Fruit fly (Drosophila melanogaster): ENCODE measurements around the gene CG14963.

The CG14963 gene

DNA sequence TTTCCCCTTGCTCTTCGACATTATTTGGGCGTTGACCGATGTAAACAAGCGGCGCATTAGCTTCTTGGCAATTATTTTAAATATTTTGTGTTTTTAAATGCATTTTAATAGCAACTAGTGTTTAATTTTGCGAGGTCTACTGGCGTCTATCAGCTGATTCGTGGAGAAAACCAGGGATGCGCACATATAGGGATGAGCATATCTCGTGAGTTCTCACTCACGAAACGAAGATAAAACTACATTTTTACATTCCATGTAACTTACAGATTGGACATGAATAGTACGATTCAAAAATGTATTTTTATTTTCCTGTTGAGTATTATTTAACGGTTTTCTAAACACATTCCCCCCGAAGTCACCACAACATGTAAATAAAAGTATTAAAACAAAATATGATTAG lies 25.1 kb upstream of the CG14963 start, which contains the start of gene CG14966 (continued):
- peak; percentile 2 for TF ChIP-seq CG7987 (GFP tag; optimal IDR thresholded peaks at IDR 0.05)
- peak; percentile 96 for TF ChIP-seq bbx (GFP tag; IDR thresholded peaks at IDR 0.05; ENCODE audit: partially characterized antibody)
- TF ChIP-seq Optix (GFP tag; IDR thresholded peaks at IDR 0.05): no peak
- peak; percentile 15 for TF ChIP-seq kah (GFP tag; optimal IDR thresholded peaks at IDR 0.05)
- TF ChIP-seq Bgb (GFP tag; IDR thresholded peaks at IDR 0.05; ENCODE audit: partially characterized antibody): peak; percentile 96
- peak; percentile 72 for TF ChIP-seq CTCF (GFP tag; optimal IDR thresholded peaks at IDR 0.05)
- TF ChIP-seq Myb (GFP tag; optimal IDR thresholded peaks at IDR 0.05): peak; percentile 95
- no peak for TF ChIP-seq gcm (GFP tag; optimal IDR thresholded peaks at IDR 0.05)
- no peak for TF ChIP-seq GATAe (GFP tag; conservative IDR thresholded peaks at IDR 0.05)
- no peak for TF ChIP-seq prd (optimal IDR thresholded peaks at IDR 0.05)
- 0 out of 3 replicates have a peak, but pooled peaks have one; percentile 8 for TF ChIP-seq prd (GFP tag; IDR thresholded peaks at IDR 0.05)
- no peak for TF ChIP-seq sim (GFP tag; IDR thresholded peaks at IDR 0.05)
- TF ChIP-seq Max (GFP tag; optimal IDR thresholded peaks at IDR 0.05): peak; percentile 36
- TF ChIP-seq ato (GFP tag; IDR thresholded peaks at IDR 0.05; ENCODE audit: partially characterized antibody): peak; percentile 56
- peak; percentile 34 for TF ChIP-seq grau (tag; optimal IDR thresholded peaks at IDR 0.05)
- peak; percentile 68 for TF ChIP-seq CG10267 (tag; optimal IDR thresholded peaks at IDR 0.05)
- no peak for TF ChIP-seq CG5245 (GFP tag; optimal IDR thresholded peaks at IDR 0.05)
- TF ChIP-seq Pdp1 (GFP tag; optimal IDR thresholded peaks at IDR 0.05): peak in 1 of 2 experiments; percentile 47
- TF ChIP-seq CG8359 (GFP tag; optimal IDR thresholded peaks at IDR 0.05; ENCODE audit: borderline replicate concordance): no peak
- TF ChIP-seq Ptx1 (GFP tag; IDR thresholded peaks at IDR 0.05): peak; percentile 23; the same call in 1 of the 2 replicates
- peak; percentile 35 for TF ChIP-seq phol (tag; optimal IDR thresholded peaks at IDR 0.05)
- peak; percentile 96 for TF ChIP-seq scrt (GFP tag; optimal IDR thresholded peaks at IDR 0.05)
- peak; percentile 15 for TF ChIP-seq CG3995 (GFP tag; optimal IDR thresholded peaks at IDR 0.05)
- TF ChIP-seq ci (GFP tag; IDR thresholded peaks at IDR 0.05): peak; percentile 50; the same call in 1 of the 3 replicates
- TF ChIP-seq pum (GFP tag; optimal IDR thresholded peaks at IDR 0.05): peak; percentile 38
- TF ChIP-seq HmgZ (tag; optimal IDR thresholded peaks at IDR 0.05): peak; percentile 69
- TF ChIP-seq CG11504 (tag; optimal IDR thresholded peaks at IDR 0.05): peak; percentile 32
- no peak for TF ChIP-seq CG2202 (tag; optimal IDR thresholded peaks at IDR 0.05)
- peak; percentile 47 for TF ChIP-seq Mad (GFP tag; optimal IDR thresholded peaks at IDR 0.05)
- peak; percentile 43 for TF ChIP-seq CG2116 (GFP tag; optimal IDR thresholded peaks at IDR 0.05)
- TF ChIP-seq Hr3 (GFP tag; optimal IDR thresholded peaks at IDR 0.05): no peak
- peak; percentile 42 for TF ChIP-seq gfzf (GFP tag; optimal IDR thresholded peaks at IDR 0.05)
- TF ChIP-seq Dbx (GFP tag; IDR thresholded peaks at IDR 0.05): peak; percentile 57; the same call in 2 of the 3 replicates
- TF ChIP-seq Dp (GFP tag; optimal IDR thresholded peaks at IDR 0.05): peak; percentile 42
- TF ChIP-seq B-H2 (GFP tag; optimal IDR thresholded peaks at IDR 0.05): peak; percentile 20
- TF ChIP-seq exex (tag; optimal IDR thresholded peaks at IDR 0.05): peak; percentile 2
- TF ChIP-seq chinmo (GFP tag; IDR thresholded peaks at IDR 0.05; ENCODE audit: partially characterized antibody): peak; percentile 53; the same call in 1 of the 4 replicates
- TF ChIP-seq CG7372 (GFP tag; IDR thresholded peaks at IDR 0.05): no peak
- TF ChIP-seq nerfin-1 (tag; optimal IDR thresholded peaks at IDR 0.05): peak; percentile 31
- 0 out of 2 replicates have a peak, but pooled peaks have one; percentile 28 for TF ChIP-seq Ada2b (GFP tag; IDR thresholded peaks at IDR 0.05)
- TF ChIP-seq Sry-δ (GFP tag; optimal IDR thresholded peaks at IDR 0.05): peak; percentile 96
- no peak for TF ChIP-seq CG3163 (GFP tag; optimal IDR thresholded peaks at IDR 0.05)
- peak; percentile 1 for TF ChIP-seq CG10979 (tag; optimal IDR thresholded peaks at IDR 0.05)
- peak; percentile 38 for TF ChIP-seq Meics (GFP tag; optimal IDR thresholded peaks at IDR 0.05)
- no peak for TF ChIP-seq Ssrp (tag; optimal IDR thresholded peaks at IDR 0.05)
- TF ChIP-seq Awh (GFP tag; IDR thresholded peaks at IDR 0.05): no peak
- TF ChIP-seq CG30020 (tag; optimal IDR thresholded peaks at IDR 0.05): peak; percentile 42
- TF ChIP-seq CG10543 (GFP tag; optimal IDR thresholded peaks at IDR 0.05): peak; percentile 13
- TF ChIP-seq sna (GFP tag; IDR thresholded peaks at IDR 0.05; ENCODE audit: partially characterized antibody): peak; percentile 94
- peak; percentile 58 for TF ChIP-seq CG13894 (tag; optimal IDR thresholded peaks at IDR 0.05)
- TF ChIP-seq Sin3A (optimal IDR thresholded peaks at IDR 0.05): peak; percentile 24
